Worm (Caenorhabditis elegans): ENCODE results near the gene C09G1.5.

DNA sequence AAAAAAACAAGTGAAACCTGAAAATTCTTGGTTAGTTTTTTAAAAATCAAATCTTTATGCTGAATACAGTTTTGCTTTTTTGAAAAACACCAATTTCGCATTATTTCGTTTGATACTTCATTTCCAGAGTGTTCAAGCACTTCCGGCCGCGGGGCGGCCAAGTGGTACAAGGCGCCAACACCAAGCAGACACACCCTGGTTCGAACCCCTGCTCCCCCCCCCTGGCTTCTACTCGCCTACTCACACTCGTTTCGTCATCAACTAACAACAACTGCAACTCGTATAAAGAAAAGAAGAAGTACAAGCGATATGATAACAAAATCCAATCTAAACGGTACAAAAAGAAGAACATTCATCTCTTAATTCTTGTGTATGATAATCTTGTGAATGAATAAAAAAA is 43.9 kb downstream of the C09G1.5 start:
- TF ChIP-seq nhr-28 (tag; optimal IDR thresholded peaks at IDR 0.05) (no peak), unc-62 (GFP tag; optimal IDR thresholded peaks at IDR 0.05) (no peak), swsn-7 (tag; optimal IDR thresholded peaks at IDR 0.05) (no peak), lsy-2 (tag; optimal IDR thresholded peaks at IDR 0.05) (no peak), unc-86 (tag; optimal IDR thresholded peaks at IDR 0.05) (no peak), pqm-1 (tag; optimal IDR thresholded peaks at IDR 0.05) (no peak), nhr-77 (tag; optimal IDR thresholded peaks at IDR 0.05) (no peak), sptf-1 (tag; optimal IDR thresholded peaks at IDR 0.05) (no peak), nhr-71 (tag; optimal IDR thresholded peaks at IDR 0.05) (no peak)
